Worm (Caenorhabditis elegans): Measurements from ENCODE around the gene ghi-1.

DNA sequence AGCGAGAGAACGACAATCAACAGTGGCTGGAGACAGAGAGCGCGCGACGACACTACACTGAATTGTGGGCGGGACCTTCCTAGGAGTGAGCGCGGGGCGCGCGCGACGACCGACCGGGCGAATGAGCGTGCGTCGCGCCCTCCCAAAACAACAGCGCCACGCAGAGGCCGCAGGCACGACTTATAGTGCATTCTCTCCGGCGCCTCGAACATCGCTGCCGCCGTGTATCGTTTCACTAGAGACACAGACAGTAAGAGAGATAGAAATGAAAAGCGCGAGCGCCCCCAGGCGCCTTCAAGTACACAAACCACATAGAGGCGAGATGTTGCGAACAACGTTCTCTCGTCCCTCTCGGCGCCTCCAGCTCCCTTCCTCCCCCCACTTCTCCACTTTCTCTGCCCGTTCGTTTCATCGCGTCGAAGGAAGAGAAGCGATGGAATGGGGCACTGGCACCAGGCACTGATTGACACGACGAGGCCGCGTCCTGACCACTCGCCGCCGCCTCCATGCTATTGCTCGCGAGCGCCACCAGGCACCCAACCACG is 26.6 kb upstream of the ghi-1 start:
- no peak for TF ChIP-seq sea-1 (GFP tag; conservative IDR thresholded peaks at IDR 0.05)
- no peak for TF ChIP-seq flt-1 (GFP tag; IDR thresholded peaks at IDR 0.05)
- TF ChIP-seq ceh-13 (GFP tag; optimal IDR thresholded peaks at IDR 0.05), result no peak
- peak; percentile 9; the same call in 1 of the 2 replicates for TF ChIP-seq pes-1 (GFP tag; IDR thresholded peaks at IDR 0.05)
- no peak for TF ChIP-seq hmg-4 (GFP tag; optimal IDR thresholded peaks at IDR 0.05)
- no peak for TF ChIP-seq ama-1 (optimal IDR thresholded peaks at IDR 0.05)
- TF ChIP-seq tbx-37 (GFP tag; conservative IDR thresholded peaks at IDR 0.05), result no peak
- TF ChIP-seq hnd-1 (tag; optimal IDR thresholded peaks at IDR 0.05), result no peak
- TF ChIP-seq ceh-36 (tag; optimal IDR thresholded peaks at IDR 0.05), result no peak
- TF ChIP-seq scrt-1 (GFP tag; IDR thresholded peaks at IDR 0.05), result no peak
- peak; percentile 70 for TF ChIP-seq B0310.2 (tag; optimal IDR thresholded peaks at IDR 0.05)
- TF ChIP-seq F13C5.2 (tag; optimal IDR thresholded peaks at IDR 0.05), result no peak

Data from whole organism, early embryonic.